Worm (Caenorhabditis elegans) whole organism, L2 larva: ENCODE results near the gene pak-2.

Experiments
- F13H6.1 ChIP-seq: sonication (generic microtip); optimal IDR thresholded peaks from 2 replicates; lab custom pipeline; 2016; ENCODE audit warnings: missing genetic modification characterization, missing compliant biosample characterization
- R02D3.7 ChIP-seq: fragments of 150-350 bp; optimal IDR thresholded peaks from 2 replicates; lab custom pipeline; 2014; ENCODE audit warnings: missing biosample characterization, missing genetic modification characterization
- alr-1 ChIP-seq: fragments of 150-350 bp; optimal IDR thresholded peaks from 2 replicates; lab custom pipeline; 2014; ENCODE audit warnings: missing biosample characterization, missing genetic modification characterization
- ama-1 ChIP-seq: fragments of 150-350 bp; optimal IDR thresholded peaks from 2 replicates; lab custom pipeline; 2018; ENCODE audit warnings: inconsistent platforms
- crh-2 ChIP-seq: sonication (generic microtip); optimal IDR thresholded peaks from 2 replicates; lab custom pipeline; 2017; ENCODE audit warnings: missing biosample characterization, missing genetic modification characterization
- dmd-4 ChIP-seq: sonication (generic microtip); optimal IDR thresholded peaks from 2 replicates; lab custom pipeline; 2017; ENCODE audit warnings: missing biosample characterization, missing genetic modification characterization
- egl-27 ChIP-seq: sonication (generic microtip); optimal IDR thresholded peaks from 3 replicates; lab custom pipeline; 2017; ENCODE audit warnings: missing biosample characterization, missing genetic modification reagents, missing genetic modification characterization
- elt-3 ChIP-seq: sonication (generic microtip); optimal IDR thresholded peaks from 2 replicates; lab custom pipeline; 2017; ENCODE audit warnings: missing biosample characterization, missing genetic modification characterization
- fos-1 ChIP-seq: fragments of 150-350 bp; optimal IDR thresholded peaks from 2 replicates; lab custom pipeline; 2014; ENCODE audit warnings: missing biosample characterization, missing genetic modification characterization
- gmeb-1 ChIP-seq: fragments of 150-350 bp; optimal IDR thresholded peaks from 2 replicates; lab custom pipeline; 2014; ENCODE audit warnings: missing biosample characterization, missing genetic modification characterization
- lin-11 ChIP-seq: fragments of 150-350 bp; sonication (generic microtip); optimal IDR thresholded peaks from 2 replicates; lab custom pipeline; 2014; ENCODE audit warnings: missing biosample characterization, missing genetic modification characterization, inconsistent platforms, mixed read lengths
- lin-13 ChIP-seq: fragments of 150-350 bp; optimal IDR thresholded peaks from 2 replicates; lab custom pipeline; 2014; ENCODE audit warnings: missing biosample characterization, missing genetic modification reagents, missing genetic modification characterization
- lin-39 ChIP-seq: fragments of 150-350 bp; optimal IDR thresholded peaks from 2 replicates; lab custom pipeline; 2014; ENCODE audit warnings: missing biosample characterization, missing genetic modification reagents, missing genetic modification characterization
- lsy-2 ChIP-seq, 2 experiments: fragments of 150-350 bp in 1 of 2; sonication (generic microtip) in 1 of 2; optimal IDR thresholded peaks; 2 replicates each; lab custom pipeline; 2014 to 2017; ENCODE audit warnings: missing biosample characterization in 2 of 2, missing genetic modification characterization in 2 of 2
- mdl-1 ChIP-seq, 2 experiments: fragments of 150-350 bp in 1 of 2; sonication (generic microtip) in 1 of 2; optimal IDR thresholded peaks; 2 replicates each; lab custom pipeline; 2017; ENCODE audit warnings: missing biosample characterization in 2 of 2, missing genetic modification characterization in 2 of 2
- nhr-12 ChIP-seq: fragments of 150-350 bp; optimal IDR thresholded peaks from 2 replicates; lab custom pipeline; 2014; ENCODE audit warnings: missing biosample characterization, missing genetic modification characterization
- nhr-129 ChIP-seq: fragments of 150-350 bp; optimal IDR thresholded peaks from 2 replicates; lab custom pipeline; 2014; ENCODE audit warnings: missing biosample characterization, missing genetic modification characterization
- nhr-237 ChIP-seq: fragments of 150-350 bp; optimal IDR thresholded peaks from 2 replicates; lab custom pipeline; 2014; ENCODE audit warnings: missing biosample characterization, missing genetic modification characterization
- nhr-6 ChIP-seq: fragments of 150-350 bp; optimal IDR thresholded peaks from 2 replicates; lab custom pipeline; 2014; ENCODE audit warnings: missing biosample characterization, missing genetic modification characterization
- nhr-77 ChIP-seq: fragments of 150-350 bp; optimal IDR thresholded peaks from 2 replicates; lab custom pipeline; 2014; ENCODE audit warnings: missing biosample characterization, missing genetic modification characterization
- peb-1 ChIP-seq: fragments of 150-350 bp; optimal IDR thresholded peaks from 2 replicates; lab custom pipeline; 2014; ENCODE audit warnings: missing biosample characterization, missing genetic modification characterization
- sma-3 ChIP-seq: sonication (generic microtip); optimal IDR thresholded peaks from 2 replicates; lab custom pipeline; 2016; ENCODE audit warnings: missing genetic modification reagents, missing genetic modification characterization, missing compliant biosample characterization
- sma-9 ChIP-seq, 2 experiments: fragments of 150-350 bp in 1 of 2; sonication (generic microtip) in 1 of 2; optimal IDR thresholded peaks; 2 replicates each; lab custom pipeline; 2014 to 2016; ENCODE audit warnings: missing genetic modification characterization in 2 of 2, mild to moderate bottlenecking in 1 of 2, missing biosample characterization in 1 of 2, missing compliant biosample characterization in 1 of 2, missing genetic modification reagents in 1 of 2, moderate library complexity in 1 of 2
- snpc-4 ChIP-seq: fragments of 150-350 bp; optimal IDR thresholded peaks from 2 replicates; lab custom pipeline; 2014; ENCODE audit warnings: missing biosample characterization, missing genetic modification characterization
- unc-55 ChIP-seq: fragments of 150-350 bp; sonication (generic microtip); optimal IDR thresholded peaks from 3 replicates; lab custom pipeline; 2014; ENCODE audit warnings: missing biosample characterization, missing genetic modification reagents, missing genetic modification characterization
- unc-62 ChIP-seq: fragments of 150-350 bp; optimal IDR thresholded peaks from 2 replicates; lab custom pipeline; 2014; ENCODE audit warnings: missing biosample characterization, missing genetic modification reagents, missing genetic modification characterization
- zag-1 ChIP-seq: fragments of 150-350 bp; optimal IDR thresholded peaks from 2 replicates; lab custom pipeline; 2014; ENCODE audit warnings: missing biosample characterization, missing genetic modification characterization
- ztf-1 ChIP-seq: fragments of 200-800 bp; sonication (Bioruptor generic); conservative IDR thresholded peaks from 2 replicates; pipeline ENCODE4 v1.3.6; 2022; ENCODE audit warnings: missing genetic modification characterization, missing compliant biosample characterization
- ztf-4 ChIP-seq: fragments of 150-350 bp; optimal IDR thresholded peaks from 2 replicates; lab custom pipeline; 2014; ENCODE audit warnings: missing biosample characterization, missing genetic modification characterization

Gene pak-2

DNA sequence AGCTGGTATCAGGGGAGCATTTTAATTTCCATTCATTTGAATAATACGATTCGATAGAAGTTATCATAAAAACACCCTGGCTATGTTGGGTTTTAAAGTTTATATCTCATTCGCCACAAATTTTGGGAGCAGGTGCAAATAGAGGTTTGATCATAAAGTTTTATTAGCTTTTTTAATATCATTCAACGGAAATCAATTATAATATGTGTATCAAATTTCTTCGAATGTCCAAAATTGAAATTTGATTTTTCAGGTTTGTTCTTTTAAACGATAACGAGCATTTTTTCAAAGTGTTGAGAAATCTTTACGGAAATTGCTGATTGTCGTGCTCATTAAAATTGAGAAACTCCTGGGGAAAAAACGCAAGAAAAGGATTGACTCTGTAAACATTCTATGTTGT, 9.4 kb upstream of the pak-2 start, which contains the start of gene srh-74:
TSS of gene srh-74 (minus strand) at position 101 of the 400 bp plus-strand sequence.
- TF ChIP-seq nhr-12 (tag; lab: Kevin White, UChicago) (no peak), egl-27 (tag; lab: Kevin White, UChicago) (no peak), lin-11 (no peak), crh-2 (no peak), alr-1 (no peak), unc-55 (GFP tag; lab: Kevin White, UChicago) (no peak)
- TF ChIP-seq, all 48 proteins: peak for 0

DNA sequence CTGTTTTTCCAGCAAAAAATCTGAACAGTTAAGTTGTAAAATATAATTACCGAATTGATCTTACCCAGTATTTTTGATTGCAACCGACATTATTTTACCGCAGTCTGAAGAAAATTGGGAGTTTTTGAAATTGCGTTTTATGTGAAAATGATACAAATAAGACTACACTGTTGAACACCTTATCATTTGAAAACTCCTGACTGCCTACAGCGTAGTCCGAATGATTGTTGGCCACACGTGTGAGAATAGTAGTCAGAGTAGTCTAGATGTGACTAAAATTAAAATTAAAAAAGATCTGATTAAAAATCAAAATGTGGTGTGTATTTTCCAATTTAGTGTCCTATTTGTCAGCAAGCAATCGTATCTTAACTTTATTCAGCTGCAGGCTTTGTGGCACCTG, 7.5 kb upstream of the pak-2 start, which contains the start of gene dhs-18:
TSS of gene dhs-18 (minus strand) at position 104 of the 400 bp plus-strand sequence.
- TF ChIP-seq alr-1 (no peak), unc-62 (GFP tag; lab: Kevin White, UChicago) (no peak), fos-1 (tag; lab: Kevin White, UChicago) (no peak), nhr-6 (no peak), nhr-77 (tag; lab: Kevin White, UChicago) (no peak), R02D3.7 (tag; lab: Kevin White, UChicago) (no peak), egl-27 (tag; lab: Kevin White, UChicago) (no peak), crh-2 (peak; percentile 26), nhr-12 (tag; lab: Kevin White, UChicago) (no peak), sma-9 (GFP tag; optimal IDR thresholded peaks at IDR 0.05; lab: Kevin White, UChicago) (peak; percentile 30), sma-9 (tag; optimal IDR thresholded peaks at IDR 0.05; lab: Kevin White, UChicago) (no peak), sma-3 (no peak)

DNA sequence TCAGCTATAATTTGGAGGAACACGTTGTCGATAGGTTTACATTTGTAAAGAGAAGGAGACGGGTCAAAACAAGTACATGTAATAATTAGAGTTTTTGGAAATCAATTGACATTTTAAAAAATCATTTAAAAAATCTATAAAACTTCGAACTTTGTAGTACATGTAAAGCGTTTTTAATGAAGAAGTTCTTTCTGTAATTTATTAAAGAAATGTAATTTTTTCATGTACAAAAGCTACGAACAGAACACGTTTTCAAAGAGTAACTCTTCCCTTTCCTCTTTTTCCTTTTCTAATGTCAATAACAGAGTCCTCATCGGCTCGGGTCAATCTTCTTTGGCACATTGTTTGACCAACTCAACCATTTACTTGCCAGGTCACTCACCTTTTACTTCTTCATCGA, 4.5 kb upstream of the pak-2 start, which contains the start of gene C45B11.6:
TSS of gene C45B11.6 (plus strand) at position 301 of the 400 bp plus-strand sequence.
- no peak for TF ChIP-seq F13H6.1 (tag; lab: Kevin White, UChicago)
- no peak for TF ChIP-seq lin-39 (tag; lab: Kevin White, UChicago)
- no peak for TF ChIP-seq nhr-237 (tag; lab: Kevin White, UChicago)
- TF ChIP-seq ama-1: no peak
- no peak for TF ChIP-seq sma-9 (GFP tag; optimal IDR thresholded peaks at IDR 0.05; lab: Kevin White, UChicago)
- TF ChIP-seq sma-9 (tag; optimal IDR thresholded peaks at IDR 0.05; lab: Kevin White, UChicago): no peak
- TF ChIP-seq nhr-6: no peak
- TF ChIP-seq snpc-4 (tag; lab: Kevin White, UChicago): no peak

DNA sequence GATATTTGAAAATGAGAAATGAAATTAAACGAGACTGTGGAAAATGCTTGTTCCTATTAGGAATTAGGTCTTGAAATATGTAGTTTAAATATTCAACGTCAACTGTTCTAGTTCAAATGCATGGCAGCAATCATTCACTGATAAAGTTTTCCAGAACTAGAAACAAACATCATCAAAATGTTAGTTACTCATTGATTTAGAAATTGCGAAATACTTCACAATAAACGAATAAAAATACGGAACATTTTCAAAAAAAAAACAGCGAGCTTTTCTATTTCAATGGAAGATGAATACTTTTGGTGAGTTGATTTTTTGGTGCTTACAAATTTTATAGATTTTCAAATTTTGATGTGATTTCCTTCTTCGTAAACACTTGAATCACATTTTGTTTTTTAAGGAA, 3.3 kb upstream of the pak-2 start, which contains the start of gene C45B11.2:
TSS of gene C45B11.2 (plus strand) at position 173 of the 400 bp plus-strand sequence.
- TF ChIP-seq nhr-129 (tag; lab: Kevin White, UChicago) (peak; percentile 52), gmeb-1 (no peak), elt-3 (tag; lab: Kevin White, UChicago) (no peak), fos-1 (tag; lab: Kevin White, UChicago) (peak; percentile 37)

DNA sequence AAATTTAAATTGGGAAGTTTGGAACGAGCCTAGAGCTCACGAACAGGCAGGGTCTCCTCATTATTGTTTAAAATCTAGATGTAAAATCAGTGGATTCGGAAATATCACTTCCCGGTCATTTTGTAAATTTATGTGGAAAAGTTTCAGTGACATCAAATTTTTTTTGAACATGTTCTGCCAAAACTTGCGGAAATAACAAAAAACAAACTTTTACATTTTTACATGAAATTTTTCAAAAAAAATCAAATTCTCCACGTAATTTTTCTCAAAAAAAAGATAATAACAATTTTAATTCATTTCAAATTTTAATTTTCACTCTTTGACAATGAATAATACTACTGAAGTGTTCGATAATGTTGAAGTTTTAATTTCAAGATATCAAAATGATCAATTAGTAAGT, 2.3 kb upstream of the pak-2 start, which contains the start of gene C45B11.5:
TSS of gene C45B11.5 (plus strand) at position 301 of the 400 bp plus-strand sequence.
- TF ChIP-seq sma-3 (no peak), ztf-4 (tag; lab: Kevin White, UChicago) (no peak), elt-3 (tag; lab: Kevin White, UChicago) (no peak), nhr-6 (no peak), ztf-1 (GFP tag; lab: Robert Waterston, UW) (no peak), nhr-77 (tag; lab: Kevin White, UChicago) (no peak), zag-1 (no peak), fos-1 (tag; lab: Kevin White, UChicago) (no peak), mdl-1 (tag; optimal IDR thresholded peaks at IDR 0.05; lab: Kevin White, UChicago) (no peak), lin-13 (GFP tag; lab: Kevin White, UChicago) (no peak), sma-9 (GFP tag; optimal IDR thresholded peaks at IDR 0.05; lab: Kevin White, UChicago) (no peak), sma-9 (tag; optimal IDR thresholded peaks at IDR 0.05; lab: Kevin White, UChicago) (no peak), lsy-2 (tag; optimal IDR thresholded peaks at IDR 0.05; lab: Kevin White, UChicago) (no peak), dmd-4 (no peak)
- TF ChIP-seq, all 48 proteins: peak for 0

DNA sequence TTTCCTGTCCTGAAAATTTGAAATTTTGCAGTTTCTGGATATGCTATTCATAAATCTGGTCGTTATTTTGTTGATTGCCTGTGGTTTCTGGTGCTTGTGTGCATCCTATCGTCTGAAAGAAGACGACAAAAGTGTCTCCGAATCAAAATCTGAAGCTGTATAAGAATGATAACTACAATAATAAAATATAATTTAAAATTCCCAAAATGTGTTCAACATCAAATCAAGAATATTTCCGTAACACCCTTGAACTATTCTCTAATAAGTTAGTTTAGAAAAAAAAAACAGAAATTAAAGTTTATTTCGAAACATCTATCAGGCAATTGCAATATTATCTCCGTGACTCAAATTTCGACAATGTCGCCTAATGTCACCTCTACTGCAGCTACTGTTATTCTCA, 1.2 kb upstream of the pak-2 start, which contains the start of gene C45B11.8:
TSS of gene C45B11.8 (plus strand) at position 301 of the 400 bp plus-strand sequence.
- TF ChIP-seq sma-9 (GFP tag; optimal IDR thresholded peaks at IDR 0.05; lab: Kevin White, UChicago) (no peak), sma-9 (tag; optimal IDR thresholded peaks at IDR 0.05; lab: Kevin White, UChicago) (no peak), peb-1 (tag; lab: Kevin White, UChicago) (no peak), lsy-2 (tag; optimal IDR thresholded peaks at IDR 0.05; lab: Kevin White, UChicago) (no peak)
- TF ChIP-seq, all 48 proteins: peak for 0
